In genomic region chrIII:3456226-3456625, ce11 we compare ENCODE assay signal across 4 worm cellular contexts.
TF ChIP-seq lines count a peak whose summit lies in the region.

No protein-coding gene starts in this region.

TF ChIP-seq in whole organism, L2 larva, 48 proteins besides CTCF, POLR2A, EP300 and RAD21 (continued from another document):
- peak; percentile 91 for TF ChIP-seq ceh-82 (tag; optimal IDR thresholded peaks at IDR 0.05; lab: Kevin White, UChicago)
- no peak for TF ChIP-seq unc-39 (tag; optimal IDR thresholded peaks at IDR 0.05; lab: Kevin White, UChicago)
- peak; percentile 90 for TF ChIP-seq snpc-4 (tag; optimal IDR thresholded peaks at IDR 0.05; lab: Kevin White, UChicago)
- peak; percentile 82 for TF ChIP-seq nhr-10 (tag; optimal IDR thresholded peaks at IDR 0.05; lab: Kevin White, UChicago)
- TF ChIP-seq unc-62 (GFP tag; optimal IDR thresholded peaks at IDR 0.05; lab: Kevin White, UChicago): no peak
- peak; percentile 89 for TF ChIP-seq blmp-1 (tag; optimal IDR thresholded peaks at IDR 0.05; lab: Kevin White, UChicago; ENCODE audit: insufficient read depth)
- TF ChIP-seq mab-5 (tag; optimal IDR thresholded peaks at IDR 0.05; lab: Kevin White, UChicago): peak; percentile 93
- TF ChIP-seq crh-2 (tag; optimal IDR thresholded peaks at IDR 0.05; lab: Kevin White, UChicago): peak; percentile 99
- no peak for TF ChIP-seq nhr-11 (tag; optimal IDR thresholded peaks at IDR 0.05; lab: Kevin White, UChicago)
- TF ChIP-seq nhr-21 (tag; optimal IDR thresholded peaks at IDR 0.05; lab: Kevin White, UChicago): peak; percentile 99
- TF ChIP-seq elt-1 (tag; optimal IDR thresholded peaks at IDR 0.05; lab: Kevin White, UChicago): no peak
- no peak for TF ChIP-seq lin-39 (tag; optimal IDR thresholded peaks at IDR 0.05; lab: Kevin White, UChicago)
- TF ChIP-seq ztf-4 (tag; optimal IDR thresholded peaks at IDR 0.05; lab: Kevin White, UChicago): peak; percentile 96
- peak; percentile 94 for TF ChIP-seq nhr-129 (tag; optimal IDR thresholded peaks at IDR 0.05; lab: Kevin White, UChicago)
- peak; percentile 91 for TF ChIP-seq nhr-77 (tag; optimal IDR thresholded peaks at IDR 0.05; lab: Kevin White, UChicago)
- TF ChIP-seq ama-1 (optimal IDR thresholded peaks at IDR 0.05; lab: Kevin White, UChicago): no peak
- no peak for TF ChIP-seq aly-2 (tag; optimal IDR thresholded peaks at IDR 0.05; lab: Kevin White, UChicago)
- TF ChIP-seq lin-13 (GFP tag; optimal IDR thresholded peaks at IDR 0.05; lab: Kevin White, UChicago): peak; percentile 99
- peak; percentile 41 to 88 for TF ChIP-seq mdl-1 (tag; optimal IDR thresholded peaks at IDR 0.05; lab: Kevin White, UChicago)
- peak; percentile 96 for TF ChIP-seq nhr-6 (tag; optimal IDR thresholded peaks at IDR 0.05; lab: Kevin White, UChicago)
- peak; percentile 99 for TF ChIP-seq nhr-25 (tag; optimal IDR thresholded peaks at IDR 0.05; lab: Kevin White, UChicago)
- TF ChIP-seq nhr-12 (tag; optimal IDR thresholded peaks at IDR 0.05; lab: Kevin White, UChicago): peak; percentile 59
- peak; percentile 97 for TF ChIP-seq gmeb-1 (tag; optimal IDR thresholded peaks at IDR 0.05; lab: Kevin White, UChicago)
- TF ChIP-seq unc-55 (GFP tag; optimal IDR thresholded peaks at IDR 0.05; lab: Kevin White, UChicago): peak; percentile 99
- peak; percentile 93 for TF ChIP-seq lin-11 (tag; optimal IDR thresholded peaks at IDR 0.05; lab: Kevin White, UChicago)
- peak; percentile 100 for TF ChIP-seq sma-3 (GFP tag; optimal IDR thresholded peaks at IDR 0.05; lab: Kevin White, UChicago)

TF ChIP-seq in whole organism, L4 larva, 104 proteins besides CTCF, POLR2A, EP300 and RAD21 (continued from another document and continues in another):
- TF ChIP-seq madf-9 (GFP tag; conservative IDR thresholded peaks at IDR 0.05; lab: Robert Waterston, UW): peak; percentile 98
- peak; percentile 87 for TF ChIP-seq spr-3 (GFP tag; optimal IDR thresholded peaks at IDR 0.05; lab: Kevin White, UChicago)
- TF ChIP-seq attf-4 (tag; optimal IDR thresholded peaks at IDR 0.05; lab: Kevin White, UChicago): no peak
- no peak for TF ChIP-seq ceh-28 (tag; optimal IDR thresholded peaks at IDR 0.05; lab: Kevin White, UChicago)
- peak; percentile 90 for TF ChIP-seq saeg-2 (GFP tag; IDR thresholded peaks at IDR 0.05; lab: Robert Waterston, UW)
- peak; percentile 97 for TF ChIP-seq nhr-102 (tag; optimal IDR thresholded peaks at IDR 0.05; lab: Kevin White, UChicago)
- TF ChIP-seq ctbp-1 (GFP tag; IDR thresholded peaks at IDR 0.05; lab: Robert Waterston, UW): peak; percentile 95
- TF ChIP-seq ZK337.2 (GFP tag; IDR thresholded peaks at IDR 0.05; lab: Robert Waterston, UW): peak; percentile 91
- no peak for TF ChIP-seq egl-27 (tag; optimal IDR thresholded peaks at IDR 0.05; lab: Kevin White, UChicago)
- peak; percentile 63 for TF ChIP-seq nhr-10 (tag; optimal IDR thresholded peaks at IDR 0.05; lab: Kevin White, UChicago)
- TF ChIP-seq lin-15B (tag; optimal IDR thresholded peaks at IDR 0.05; lab: Kevin White, UChicago): peak; percentile 92
- no peak for TF ChIP-seq ceh-82 (tag; optimal IDR thresholded peaks at IDR 0.05; lab: Kevin White, UChicago)
- TF ChIP-seq R02D3.7 (tag; optimal IDR thresholded peaks at IDR 0.05; lab: Kevin White, UChicago): peak; percentile 7
- peak; percentile 97 for TF ChIP-seq hlh-11 (tag; optimal IDR thresholded peaks at IDR 0.05; lab: Kevin White, UChicago)
- peak; percentile 86 for TF ChIP-seq php-3 (GFP tag; IDR thresholded peaks at IDR 0.05; lab: Robert Waterston, UW)
- peak; percentile 45 for TF ChIP-seq pqm-1 (tag; optimal IDR thresholded peaks at IDR 0.05; lab: Kevin White, UChicago)
- peak; percentile 74 for TF ChIP-seq ztf-7 (tag; optimal IDR thresholded peaks at IDR 0.05; lab: Kevin White, UChicago)
- TF ChIP-seq dmd-6 (GFP tag; IDR thresholded peaks at IDR 0.05; lab: Robert Waterston, UW): peak; percentile 98
- peak; percentile 98 for TF ChIP-seq ceh-20 (GFP tag; IDR thresholded peaks at IDR 0.05; lab: Robert Waterston, UW)
- TF ChIP-seq mxl-3 (GFP tag; optimal IDR thresholded peaks at IDR 0.05; lab: Kevin White, UChicago): peak; percentile 87
- TF ChIP-seq nhr-48 (tag; optimal IDR thresholded peaks at IDR 0.05; lab: Kevin White, UChicago): peak; percentile 89
- no peak for TF ChIP-seq zip-11 (GFP tag; IDR thresholded peaks at IDR 0.05; lab: Robert Waterston, UW)
- peak; percentile 96 for TF ChIP-seq nhr-28 (tag; optimal IDR thresholded peaks at IDR 0.05; lab: Kevin White, UChicago)
- peak; percentile 56; the same call in 1 of the 2 replicates for TF ChIP-seq mxl-2 (GFP tag; conservative IDR thresholded peaks at IDR 0.05; lab: Robert Waterston, UW)
- TF ChIP-seq vab-7 (GFP tag; IDR thresholded peaks at IDR 0.05; lab: Robert Waterston, UW): peak; percentile 87
- peak; percentile 52 for TF ChIP-seq fos-1 (tag; optimal IDR thresholded peaks at IDR 0.05; lab: Kevin White, UChicago)
- no peak for TF ChIP-seq nhr-111 (GFP tag; optimal IDR thresholded peaks at IDR 0.05; lab: Kevin White, UChicago)
- no peak for TF ChIP-seq dmd-8 (GFP tag; IDR thresholded peaks at IDR 0.05; lab: Robert Waterston, UW)
- TF ChIP-seq lin-13 (GFP tag; optimal IDR thresholded peaks at IDR 0.05; lab: Kevin White, UChicago): peak; percentile 98
- TF ChIP-seq daf-16 (GFP tag; optimal IDR thresholded peaks at IDR 0.05; lab: Kevin White, UChicago): peak; percentile 52 to 90
- peak; percentile 94 for TF ChIP-seq daf-16 (tag; optimal IDR thresholded peaks at IDR 0.05; lab: Kevin White, UChicago)
- TF ChIP-seq nhr-25 (tag; optimal IDR thresholded peaks at IDR 0.05; lab: Kevin White, UChicago; ENCODE audit: borderline replicate concordance, insufficient read depth): peak; percentile 91
- TF ChIP-seq ama-1 (optimal IDR thresholded peaks at IDR 0.05; lab: Kevin White, UChicago): peak; percentile 60
- peak in 1 of 2 experiments; percentile 99 for TF ChIP-seq unc-62 (GFP tag; optimal IDR thresholded peaks at IDR 0.05 in 1 of 2; lab: Kevin White, UChicago)
- TF ChIP-seq unc-62 (tag; optimal IDR thresholded peaks at IDR 0.05; lab: Kevin White, UChicago): no peak
- peak; percentile 94 for TF ChIP-seq spr-1 (tag; optimal IDR thresholded peaks at IDR 0.05; lab: Kevin White, UChicago)

TF ChIP-seq in whole organism, late embryonic, 69 proteins besides CTCF, POLR2A, EP300 and RAD21 (continued from another document and continues in another):
- TF ChIP-seq ceh-24 (tag; optimal IDR thresholded peaks at IDR 0.05; lab: Kevin White, UChicago) (no peak), ets-4 (tag; optimal IDR thresholded peaks at IDR 0.05; lab: Kevin White, UChicago) (peak; percentile 38), hlh-6 (tag; optimal IDR thresholded peaks at IDR 0.05; lab: Kevin White, UChicago) (no peak), lin-11 (tag; optimal IDR thresholded peaks at IDR 0.05; lab: Kevin White, UChicago) (no peak), unc-42 (tag; optimal IDR thresholded peaks at IDR 0.05; lab: Kevin White, UChicago) (peak; percentile 63), hlh-13 (GFP tag; optimal IDR thresholded peaks at IDR 0.05; lab: Kevin White, UChicago) (no peak), hlh-15 (tag; optimal IDR thresholded peaks at IDR 0.05; lab: Kevin White, UChicago) (no peak), ceh-9 (tag; optimal IDR thresholded peaks at IDR 0.05; lab: Kevin White, UChicago) (no peak), unc-86 (tag; optimal IDR thresholded peaks at IDR 0.05; lab: Kevin White, UChicago) (peak; percentile 44), elt-2 (tag; optimal IDR thresholded peaks at IDR 0.05; lab: Kevin White, UChicago) (peak; percentile 68), F13H6.1 (tag; optimal IDR thresholded peaks at IDR 0.05; lab: Kevin White, UChicago) (no peak), C38D4.7 (GFP tag; optimal IDR thresholded peaks at IDR 0.05; lab: Kevin White, UChicago) (no peak), ceh-22 (tag; optimal IDR thresholded peaks at IDR 0.05; lab: Kevin White, UChicago) (no peak), madf-2 (tag; optimal IDR thresholded peaks at IDR 0.05; lab: Kevin White, UChicago) (peak; percentile 21), ceh-34 (tag; optimal IDR thresholded peaks at IDR 0.05; lab: Kevin White, UChicago) (peak; percentile 78), nfya-1 (tag; optimal IDR thresholded peaks at IDR 0.05; lab: Kevin White, UChicago) (peak; percentile 91), pros-1 (tag; optimal IDR thresholded peaks at IDR 0.05; lab: Kevin White, UChicago) (no peak), fax-1 (tag; optimal IDR thresholded peaks at IDR 0.05; lab: Kevin White, UChicago) (peak; percentile 11), hlh-30 (tag; optimal IDR thresholded peaks at IDR 0.05; lab: Kevin White, UChicago; ENCODE audit: insufficient read depth) (peak; percentile 50), ttx-3 (tag; optimal IDR thresholded peaks at IDR 0.05; lab: Kevin White, UChicago) (no peak), ceh-31 (tag; optimal IDR thresholded peaks at IDR 0.05; lab: Kevin White, UChicago) (peak; percentile 72), ceh-30 (tag; optimal IDR thresholded peaks at IDR 0.05; lab: Kevin White, UChicago) (peak; percentile 53), dmd-4 (tag; optimal IDR thresholded peaks at IDR 0.05; lab: Kevin White, UChicago; ENCODE audit: borderline replicate concordance) (no peak), ceh-19 (GFP tag; optimal IDR thresholded peaks at IDR 0.05; lab: Kevin White, UChicago) (no peak), fkh-10 (GFP tag; optimal IDR thresholded peaks at IDR 0.05; lab: Kevin White, UChicago) (no peak), T23F11.4 (GFP tag; optimal IDR thresholded peaks at IDR 0.05; lab: Kevin White, UChicago) (no peak), pat-9 (tag; optimal IDR thresholded peaks at IDR 0.05; lab: Kevin White, UChicago) (no peak), sdc-2 (tag; optimal IDR thresholded peaks at IDR 0.05; lab: Kevin White, UChicago) (no peak), elt-4 (tag; optimal IDR thresholded peaks at IDR 0.05; lab: Kevin White, UChicago) (no peak), ceh-2 (tag; optimal IDR thresholded peaks at IDR 0.05; lab: Kevin White, UChicago) (no peak), ceh-45 (GFP tag; IDR thresholded peaks at IDR 0.05; lab: Robert Waterston, UW) (no peak), che-1 (tag; optimal IDR thresholded peaks at IDR 0.05; lab: Kevin White, UChicago) (no peak), K09A11.1 (tag; optimal IDR thresholded peaks at IDR 0.05; lab: Kevin White, UChicago; ENCODE audit: insufficient read depth) (peak; percentile 44), Y22D7AL.16 (tag; optimal IDR thresholded peaks at IDR 0.05; lab: Kevin White, UChicago) (no peak), fkh-6 (tag; optimal IDR thresholded peaks at IDR 0.05; lab: Kevin White, UChicago) (no peak), pax-1 (tag; optimal IDR thresholded peaks at IDR 0.05; lab: Kevin White, UChicago) (peak; percentile 30), pha-2 (tag; optimal IDR thresholded peaks at IDR 0.05; lab: Kevin White, UChicago) (no peak), mec-3 (tag; optimal IDR thresholded peaks at IDR 0.05; lab: Kevin White, UChicago; ENCODE audit: borderline replicate concordance) (no peak), eyg-1 (tag; optimal IDR thresholded peaks at IDR 0.05; lab: Kevin White, UChicago) (no peak), tbx-7 (tag; optimal IDR thresholded peaks at IDR 0.05; lab: Kevin White, UChicago) (no peak), ceh-48 (tag; optimal IDR thresholded peaks at IDR 0.05; lab: Kevin White, UChicago) (no peak)

TF ChIP-seq in whole organism, mixed stage, embryonic, 35 proteins besides CTCF, POLR2A, EP300 and RAD21 (continued from another document):
- TF ChIP-seq flh-1 (GFP tag; optimal IDR thresholded peaks at IDR 0.05; lab: Kevin White, UChicago): no peak
- TF ChIP-seq lin-32 (GFP tag; optimal IDR thresholded peaks at IDR 0.05; lab: Kevin White, UChicago): no peak
- peak; percentile 65 for TF ChIP-seq pha-4 (tag; optimal IDR thresholded peaks at IDR 0.05; lab: Kevin White, UChicago)
- peak; percentile 57 for TF ChIP-seq drap-1 (GFP tag; optimal IDR thresholded peaks at IDR 0.05; lab: Kevin White, UChicago)
- no peak for TF ChIP-seq mls-2 (tag; optimal IDR thresholded peaks at IDR 0.05; lab: Kevin White, UChicago)
- no peak for TF ChIP-seq M03D4.4 (tag; optimal IDR thresholded peaks at IDR 0.05; lab: Kevin White, UChicago)
